Worm (Caenorhabditis elegans) whole organism, midembryonic: Measurements from ENCODE around the gene fbxa-59.
A peak's percentile ranks its signal among the peaks of the same experiment; 100 is the strongest.

Experiments used
- T22C8.4 ChIP-seq: fragments of 200-800 bp; sonication (Bioruptor generic); IDR thresholded peaks from 2 replicates; pipeline ENCODE4 v1.3.6; 2022; ENCODE audit warnings: missing genetic modification characterization, missing compliant biosample characterization
- cog-1 ChIP-seq: sonication (generic microtip); optimal IDR thresholded peaks from 2 replicates; lab custom pipeline; 2016; ENCODE audit warnings: missing genetic modification characterization, missing compliant biosample characterization
- flt-1 ChIP-seq: fragments of 200-800 bp; sonication (Bioruptor generic); IDR thresholded peaks from 2 replicates; pipeline ENCODE4 v1.3.6; 2022; ENCODE audit warnings: missing genetic modification characterization, missing compliant biosample characterization
- klf-2 ChIP-seq: fragments of 200-800 bp; sonication (Bioruptor generic); conservative IDR thresholded peaks from 2 replicates; pipeline ENCODE4 v1.3.6; 2022; ENCODE audit warnings: missing genetic modification reagents, missing genetic modification characterization, missing compliant biosample characterization
- med-1 ChIP-seq: sonication (generic microtip); optimal IDR thresholded peaks from 2 replicates; lab custom pipeline; 2017; ENCODE audit warnings: missing genetic modification characterization, mild to moderate bottlenecking, missing compliant biosample characterization, antibody characterized with exemption, missing genetic modification reagents; ENCODE audit not compliant: insufficient read depth
- ref-1 ChIP-seq: fragments of 200-800 bp; sonication (Bioruptor generic); conservative IDR thresholded peaks from 2 replicates; pipeline ENCODE4 v1.3.6; 2022; ENCODE audit warnings: missing genetic modification reagents, missing genetic modification characterization, missing compliant biosample characterization
- tab-1 ChIP-seq: fragments of 200-800 bp; sonication (Bioruptor generic); IDR thresholded peaks from 2 replicates; pipeline ENCODE4 v1.3.6; 2022; ENCODE audit warnings: missing genetic modification characterization, missing compliant biosample characterization
- ztf-23 ChIP-seq: fragments of 200-800 bp; sonication (Bioruptor generic); IDR thresholded peaks from 2 replicates; pipeline ENCODE4 v1.3.6; 2022; ENCODE audit warnings: missing genetic modification reagents, missing genetic modification characterization, missing compliant biosample characterization
- ztf-29 ChIP-seq: fragments of 200-800 bp; sonication (Bioruptor generic); IDR thresholded peaks from 2 replicates; pipeline ENCODE4 v1.3.6; 2022; ENCODE audit warnings: missing genetic modification reagents, missing genetic modification characterization, missing compliant biosample characterization

Gene fbxa-59

DNA sequence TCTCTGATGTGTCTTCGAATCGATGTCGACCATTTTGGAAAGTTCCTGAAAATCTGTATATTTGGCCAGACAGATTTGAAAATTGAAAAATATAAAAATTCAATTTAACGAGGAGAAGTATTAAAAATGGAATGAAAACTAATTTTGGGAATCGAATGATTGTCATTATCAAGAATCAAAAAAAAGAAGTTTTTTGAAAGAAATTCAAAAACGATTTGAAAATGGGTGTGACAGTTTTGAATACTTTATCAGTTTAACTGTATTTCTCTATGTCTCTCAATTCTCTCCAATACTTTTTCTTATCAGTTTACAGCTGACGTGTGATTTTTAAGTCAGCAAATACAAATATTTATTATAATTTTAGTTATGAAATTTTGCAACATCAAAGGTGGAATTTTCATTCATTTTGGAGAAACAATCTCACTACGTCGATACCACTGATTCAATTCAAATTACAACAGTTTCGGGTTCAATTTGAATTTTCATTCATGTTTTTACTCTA is at the start of gene fbxa-59:
Gene fbxa-59 (minus strand): TSS at position 51 of the 502 bp plus-strand sequence.
- TF ChIP-seq cog-1 (no peak), flt-1 (GFP tag; lab: Robert Waterston, UW) (no peak), T22C8.4 (GFP tag; lab: Robert Waterston, UW) (no peak), ztf-29 (GFP tag; lab: Robert Waterston, UW) (no peak), ztf-23 (GFP tag; lab: Robert Waterston, UW) (no peak), tab-1 (no peak), med-1 (GFP tag; lab: Kevin White, UChicago) (no peak), klf-2 (GFP tag; lab: Robert Waterston, UW) (no peak)

DNA sequence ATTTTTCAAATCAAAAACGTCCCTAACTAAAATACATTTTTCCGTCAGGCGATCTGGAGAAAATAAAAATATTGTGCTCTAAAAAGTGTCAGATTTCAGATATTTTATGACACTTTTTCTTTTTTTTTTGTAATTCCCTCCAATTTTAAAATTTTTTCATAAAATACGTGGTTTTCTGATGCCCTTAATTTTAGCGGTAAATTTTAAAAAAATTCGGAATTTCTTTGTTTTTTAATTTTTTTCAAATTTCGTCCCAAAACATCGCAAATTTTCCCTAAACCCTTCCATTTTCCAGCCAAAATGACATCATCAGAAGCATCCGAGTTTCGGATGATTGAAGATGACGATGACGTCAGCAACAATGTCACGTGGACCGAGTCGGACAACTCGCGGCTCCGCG is 48.3 kb upstream of the fbxa-59 start, which contains the start of gene trp-2:
Gene trp-2 (plus strand): TSS at position 301 of the 400 bp plus-strand sequence.
- TF ChIP-seq tab-1 = no peak
- no peak for TF ChIP-seq T22C8.4 (GFP tag; lab: Robert Waterston, UW)
- TF ChIP-seq ztf-29 (GFP tag; lab: Robert Waterston, UW) = no peak
- no peak for TF ChIP-seq klf-2 (GFP tag; lab: Robert Waterston, UW)
- no peak for TF ChIP-seq cog-1
- no peak for TF ChIP-seq flt-1 (GFP tag; lab: Robert Waterston, UW)
- no peak for TF ChIP-seq ref-1 (GFP tag; lab: Robert Waterston, UW)
- no peak for TF ChIP-seq med-1 (GFP tag; lab: Kevin White, UChicago)

ce11 chrIII:989558-989957 is 46.3 kb upstream of the fbxa-59 start:
- TF ChIP-seq cog-1 = no peak
- TF ChIP-seq flt-1 (GFP tag; lab: Robert Waterston, UW) = no peak
- no peak for TF ChIP-seq klf-2 (GFP tag; lab: Robert Waterston, UW)
- no peak for TF ChIP-seq ref-1 (GFP tag; lab: Robert Waterston, UW)
- no peak for TF ChIP-seq T22C8.4 (GFP tag; lab: Robert Waterston, UW)
- TF ChIP-seq ztf-23 (GFP tag; lab: Robert Waterston, UW) = no peak
- no peak for TF ChIP-seq med-1 (GFP tag; lab: Kevin White, UChicago)
- TF ChIP-seq ztf-29 (GFP tag; lab: Robert Waterston, UW) = no peak
- TF ChIP-seq tab-1 = no peak

DNA sequence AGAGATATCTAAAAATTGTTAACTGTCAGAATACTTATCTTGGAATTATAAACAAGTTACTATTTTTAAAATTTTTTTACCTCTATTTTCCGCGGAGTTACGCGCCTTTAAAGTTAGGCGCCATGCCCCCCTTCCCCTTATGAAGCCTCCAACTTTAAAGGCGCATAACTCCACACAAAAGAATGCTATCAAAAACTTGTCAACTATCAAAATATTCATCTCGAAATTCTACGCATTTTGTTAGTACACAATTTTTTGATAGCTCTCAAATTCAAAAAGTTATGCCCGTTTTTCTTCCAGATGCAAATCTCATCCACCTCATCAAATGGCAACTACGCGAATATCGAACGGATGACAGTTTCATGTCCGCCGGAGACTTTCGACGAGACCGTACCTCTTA is 39.7 kb upstream of the fbxa-59 start, which contains the start of gene tbc-10:
Gene tbc-10 (plus strand): TSS at position 301 of the 400 bp plus-strand sequence.
- TF ChIP-seq ref-1 (GFP tag; lab: Robert Waterston, UW) = no peak
- no peak for TF ChIP-seq T22C8.4 (GFP tag; lab: Robert Waterston, UW)
- no peak for TF ChIP-seq klf-2 (GFP tag; lab: Robert Waterston, UW)
- no peak for TF ChIP-seq tab-1
- TF ChIP-seq med-1 (GFP tag; lab: Kevin White, UChicago) = no peak
- TF ChIP-seq ztf-23 (GFP tag; lab: Robert Waterston, UW) = no peak
- TF ChIP-seq flt-1 (GFP tag; lab: Robert Waterston, UW) = no peak
- TF ChIP-seq ztf-29 (GFP tag; lab: Robert Waterston, UW) = no peak
- TF ChIP-seq cog-1 = no peak

DNA sequence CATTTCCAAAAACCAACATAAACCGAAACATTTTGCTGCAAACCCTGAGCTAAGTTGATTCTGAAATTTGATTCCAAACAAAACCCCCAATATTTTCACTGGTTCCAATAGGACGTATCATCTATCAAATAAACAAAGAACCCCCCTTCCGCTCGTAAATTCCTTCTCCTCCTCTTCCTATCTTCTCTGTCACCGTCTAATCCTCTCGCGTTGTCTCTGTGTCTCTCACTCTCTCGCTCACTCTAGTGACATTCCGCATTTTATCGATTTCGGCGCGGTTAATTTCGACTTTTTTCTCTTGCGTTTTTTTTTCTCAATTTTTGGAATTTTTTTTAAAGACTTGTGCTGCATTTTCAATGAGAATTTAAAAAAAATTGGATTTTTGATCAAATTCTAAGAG is 38.7 kb upstream of the fbxa-59 start:
- peak; percentile 70 for TF ChIP-seq T22C8.4 (GFP tag; lab: Robert Waterston, UW)
- no peak for TF ChIP-seq med-1 (GFP tag; lab: Kevin White, UChicago)

DNA sequence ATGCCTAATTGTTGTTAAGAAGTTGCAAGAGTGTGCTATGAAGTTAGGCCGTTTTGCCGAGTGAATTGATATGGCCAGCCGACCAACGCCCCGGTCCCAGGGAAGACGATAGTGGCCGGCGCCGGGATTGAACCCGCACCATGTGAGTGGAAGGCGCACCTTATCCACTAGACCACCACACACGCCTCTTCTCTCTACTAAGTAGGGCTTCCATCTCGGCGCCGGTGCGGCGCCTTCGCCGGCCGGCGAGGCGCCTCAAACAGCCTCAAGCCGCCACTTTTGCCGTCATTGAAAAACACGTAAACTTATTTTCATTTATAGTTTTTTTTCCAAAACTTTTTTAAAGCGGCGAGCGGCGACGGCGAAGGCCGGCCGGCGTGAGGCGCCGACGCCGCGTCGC is 35.6 kb upstream of the fbxa-59 start:
- TF ChIP-seq klf-2 (GFP tag; lab: Robert Waterston, UW) (no peak), flt-1 (GFP tag; lab: Robert Waterston, UW) (0 out of 2 replicates have a peak, but pooled peaks have one; percentile 15)

ce11 chrIII:970928-971327 is 27.7 kb upstream of the fbxa-59 start:
- TF ChIP-seq med-1 (GFP tag; lab: Kevin White, UChicago) (no peak), tab-1 (peak; percentile 61; the same call in 1 of the 2 replicates), flt-1 (GFP tag; lab: Robert Waterston, UW) (no peak)

DNA sequence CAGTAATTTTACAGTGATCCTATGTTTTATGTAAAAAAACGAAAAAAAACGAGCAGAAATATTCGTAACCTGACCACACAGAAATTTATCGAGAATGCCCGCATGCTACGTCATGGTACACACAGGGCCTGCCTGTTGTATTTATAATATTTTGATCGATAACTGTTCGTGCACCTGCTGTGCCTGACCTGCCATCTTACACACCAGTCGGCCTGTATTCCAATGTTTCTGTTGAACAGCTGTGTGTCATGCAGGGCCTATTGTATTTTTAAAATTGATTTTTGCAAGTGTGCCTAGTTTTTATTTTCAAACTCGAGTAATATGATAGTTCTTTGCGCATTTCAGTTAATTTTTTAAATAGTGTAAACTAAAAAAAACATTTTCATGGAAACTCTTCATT is 23.0 kb upstream of the fbxa-59 start:
- no peak for TF ChIP-seq med-1 (GFP tag; lab: Kevin White, UChicago)
- TF ChIP-seq ztf-29 (GFP tag; lab: Robert Waterston, UW) = no peak
- no peak for TF ChIP-seq ztf-23 (GFP tag; lab: Robert Waterston, UW)
- TF ChIP-seq tab-1 = no peak

- TF ChIP-seq klf-2 (GFP tag; lab: Robert Waterston, UW) (no peak), flt-1 (GFP tag; lab: Robert Waterston, UW) (no peak), ref-1 (GFP tag; lab: Robert Waterston, UW) (no peak), T22C8.4 (GFP tag; lab: Robert Waterston, UW) (no peak), tab-1 (no peak), cog-1 (no peak), med-1 (GFP tag; lab: Kevin White, UChicago) (no peak), ztf-23 (GFP tag; lab: Robert Waterston, UW) (no peak), ztf-29 (GFP tag; lab: Robert Waterston, UW) (no peak)
These were observed 21.4 kb upstream of the fbxa-59 start for ce11 chrIII:964637-965036.

DNA sequence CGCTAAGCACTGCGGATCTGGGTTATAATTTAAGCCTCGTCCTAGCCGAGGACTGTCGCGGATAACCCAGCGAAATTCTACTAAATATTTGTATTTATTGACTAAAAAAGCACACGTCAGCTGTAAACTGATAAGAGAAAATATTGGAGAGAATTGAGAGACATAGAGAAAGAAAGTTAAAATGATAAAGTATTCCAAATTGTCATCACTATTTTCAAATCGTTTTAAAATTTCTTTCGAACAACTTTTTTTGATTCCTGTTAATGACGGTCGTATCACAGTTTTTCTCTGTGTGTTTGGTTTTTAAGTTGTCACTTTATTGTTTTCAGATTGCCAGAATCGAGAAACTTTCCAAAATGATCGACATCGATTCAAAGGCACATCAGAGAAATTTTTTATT is 18.7 kb upstream of the fbxa-59 start, which contains the start of gene fbxa-51:
Gene fbxa-51 (plus strand): TSS at position 322 of the 400 bp plus-strand sequence.
- no peak for TF ChIP-seq klf-2 (GFP tag; lab: Robert Waterston, UW)
- no peak for TF ChIP-seq tab-1
- TF ChIP-seq cog-1 = no peak
- no peak for TF ChIP-seq med-1 (GFP tag; lab: Kevin White, UChicago)
- TF ChIP-seq ztf-29 (GFP tag; lab: Robert Waterston, UW) = no peak
